Fruit fly (Drosophila melanogaster) ovary, adult (tissue): ENCODE results near the gene fry.

Experiments used
- CG17801 ChIP-seq: fragments of 200-800 bp; optimal IDR thresholded peaks from 2 replicates; lab custom pipeline; 2019; ENCODE audit warnings: missing biosample characterization, mild to moderate bottlenecking, missing genetic modification characterization, moderate library complexity; ENCODE audit not compliant: partially characterized antibody

The fry gene

DNA sequence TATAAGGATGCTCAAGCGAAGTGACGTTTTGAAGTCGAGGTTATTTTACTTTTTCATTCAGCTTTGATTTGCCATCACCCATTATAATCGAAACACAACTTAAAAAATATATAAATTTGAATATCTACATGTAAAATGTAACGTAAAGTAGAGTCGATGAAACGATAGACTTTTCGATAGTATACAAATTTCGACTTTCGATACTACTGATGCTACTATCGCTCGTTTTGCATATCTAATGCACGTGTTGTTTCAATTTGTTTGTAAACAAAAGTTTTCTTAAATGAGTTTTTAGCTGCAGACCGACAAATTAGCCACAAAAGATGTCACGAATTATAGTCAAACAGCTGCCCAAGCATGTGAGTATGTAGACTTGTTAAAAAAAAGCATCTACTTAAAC lies 54.9 kb downstream of the fry start, which contains the start of gene CG3335:
CG3335 (plus strand) TSS at position 224 of the 400 bp plus-strand sequence.
- TF ChIP-seq CG17801 (GFP tag; lab: Kevin White, UChicago), result no peak

DNA sequence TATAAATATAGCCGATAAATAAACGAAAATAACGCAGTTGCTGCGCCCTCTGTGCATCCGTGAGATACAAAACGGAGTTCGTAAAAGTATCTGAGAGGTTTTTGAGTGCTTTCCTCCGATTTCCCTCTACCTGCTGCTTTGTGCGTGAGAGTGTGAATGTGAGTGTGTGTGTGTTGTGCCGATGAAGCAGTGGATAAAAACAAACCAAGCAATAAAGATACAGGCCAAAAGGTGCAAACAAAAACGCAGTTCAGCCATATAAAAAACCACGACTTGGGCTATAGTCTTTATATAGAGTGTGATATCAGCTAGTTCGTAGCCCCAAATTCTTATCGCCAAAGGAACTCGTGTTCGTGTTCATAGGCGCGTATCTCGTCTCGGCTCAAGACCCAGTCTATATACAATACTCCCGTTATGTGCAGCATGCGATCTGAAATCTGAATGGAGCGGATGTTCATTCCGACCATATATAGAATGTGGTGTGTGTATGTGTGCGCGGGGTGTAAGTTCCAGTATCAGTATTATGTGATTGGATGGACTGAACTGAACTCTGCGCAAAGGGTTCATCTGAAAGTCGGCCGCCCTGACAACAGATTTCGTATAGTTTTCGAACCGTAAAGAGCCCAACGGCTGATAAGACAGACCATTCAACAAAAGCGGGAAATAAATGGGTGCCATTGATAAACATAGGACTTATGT lies 63.3 kb downstream of the fry start:
- TF ChIP-seq CG17801 (GFP tag; lab: Kevin White, UChicago), result no peak

DNA sequence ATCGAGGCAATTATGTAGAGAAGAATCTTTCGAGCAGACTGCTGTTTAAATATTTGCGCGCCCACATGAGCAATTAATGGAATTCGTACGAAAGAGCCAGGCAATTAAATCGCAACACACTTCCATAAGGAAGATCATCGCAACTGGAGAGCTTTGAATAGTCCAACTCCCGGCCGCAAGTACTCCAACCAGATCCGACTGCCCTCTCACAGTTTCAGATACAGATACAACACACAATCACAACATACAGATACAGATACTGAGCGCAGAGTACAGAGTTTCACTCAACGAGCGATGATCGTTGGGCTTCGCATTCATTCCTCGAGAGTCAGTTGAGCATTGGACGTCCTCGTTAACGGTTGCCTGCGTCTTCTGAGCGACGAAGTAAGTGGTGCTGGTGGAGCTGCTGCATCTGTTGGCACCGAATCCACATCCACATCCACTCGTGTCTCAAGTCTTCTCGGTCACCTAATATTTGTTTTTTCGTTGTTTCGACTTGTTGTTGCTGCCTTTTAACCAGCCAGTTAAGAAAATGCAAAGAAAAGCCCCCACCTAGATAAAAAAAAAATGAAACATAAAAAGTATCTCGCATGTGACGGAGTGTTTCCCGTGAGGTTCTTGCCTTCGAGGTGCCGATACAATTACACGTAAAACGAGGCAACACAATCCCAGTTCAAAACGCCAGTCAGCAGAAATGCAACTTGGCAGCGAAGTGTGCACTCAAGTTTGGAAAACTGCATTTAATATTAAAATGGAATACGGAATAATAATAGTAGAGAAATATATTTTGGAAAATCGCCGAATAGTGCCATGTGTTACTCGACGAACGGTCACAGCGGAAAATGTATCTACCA lies 64.1 kb downstream of the fry start, which contains the start of gene LanB2:
LanB2 (plus strand) TSS at position 326 of the 854 bp plus-strand sequence.
- TF ChIP-seq CG17801 (GFP tag; lab: Kevin White, UChicago), result no peak

DNA sequence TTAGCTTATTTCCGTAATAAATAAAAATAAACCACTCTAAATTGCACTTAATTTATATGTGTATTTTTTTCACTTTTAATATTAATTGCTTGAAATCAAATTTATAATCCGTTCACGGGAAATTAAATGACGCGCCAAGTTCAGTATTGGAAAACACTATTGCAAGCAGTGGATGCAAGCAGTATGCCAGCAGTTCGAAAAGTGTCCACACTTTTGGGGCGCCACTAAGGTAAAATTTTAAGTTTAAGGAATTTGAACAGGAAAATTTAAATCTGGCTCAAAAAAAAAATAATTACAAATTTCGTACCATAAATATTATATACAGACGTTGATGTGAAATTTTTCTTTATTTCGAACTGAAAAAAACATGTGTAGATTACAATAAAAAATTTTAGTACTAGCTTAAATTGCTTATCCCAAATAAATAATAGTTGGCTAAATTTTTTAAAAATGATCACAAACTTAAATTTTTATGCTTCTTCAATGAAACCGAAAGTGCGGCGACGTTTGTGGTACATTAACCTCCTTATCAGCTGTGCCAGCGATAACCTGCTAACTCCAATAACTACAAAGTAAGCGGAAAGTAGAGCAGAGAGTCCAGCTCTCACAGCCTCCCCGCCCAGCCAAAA lies 64.8 kb downstream of the fry start:
- no peak for TF ChIP-seq CG17801 (GFP tag; lab: Kevin White, UChicago)

DNA sequence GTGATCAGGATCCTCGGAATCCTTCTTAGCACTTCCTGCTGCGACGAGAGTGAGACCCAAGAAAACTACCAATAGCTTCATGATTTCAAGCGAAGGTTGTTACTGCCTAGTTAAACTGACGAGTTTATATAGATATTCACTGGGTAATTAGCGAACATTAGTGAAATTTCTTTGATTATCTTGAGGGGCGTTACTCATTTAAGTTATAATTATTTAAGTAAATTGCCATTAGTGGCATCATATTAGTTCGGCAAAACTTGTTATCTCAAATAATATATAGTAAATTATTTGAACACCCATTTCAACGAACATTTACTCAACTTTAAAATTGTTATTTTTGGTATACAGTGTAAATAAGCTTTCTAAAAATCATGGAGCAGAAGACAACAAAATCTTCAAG lies 77.7 kb downstream of the fry start, which contains the start of the genes CG3088 and CG3306:
CG3088 (minus strand) TSS at position 101 of the 400 bp plus-strand sequence.
CG3306 (plus strand) TSS at position 299 of the 400 bp plus-strand sequence.
- TF ChIP-seq CG17801 (GFP tag; lab: Kevin White, UChicago), result no peak

DNA sequence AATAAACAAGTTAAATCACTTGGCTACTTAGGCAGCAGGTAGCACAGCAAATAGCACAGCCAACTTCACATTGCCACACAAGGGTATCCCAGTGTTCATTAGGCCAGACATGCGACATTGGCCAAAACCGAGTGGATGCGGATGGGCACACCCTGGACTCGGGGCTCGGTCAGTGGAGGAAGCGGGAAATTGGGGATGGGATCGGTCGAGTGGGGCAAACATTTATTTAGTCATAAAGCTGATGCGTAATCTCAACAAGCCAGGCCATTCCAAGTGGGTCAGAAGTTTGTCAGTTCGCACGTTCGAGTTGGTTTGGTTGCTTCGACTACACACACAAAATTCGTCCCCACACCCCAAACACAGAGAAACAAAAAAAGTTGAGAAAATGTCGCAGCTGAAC lies 80.2 kb downstream of the fry start, which contains the start of gene CG3222:
CG3222 (plus strand) TSS at position 301 of the 400 bp plus-strand sequence.
- TF ChIP-seq CG17801 (GFP tag; lab: Kevin White, UChicago), result no peak

DNA sequence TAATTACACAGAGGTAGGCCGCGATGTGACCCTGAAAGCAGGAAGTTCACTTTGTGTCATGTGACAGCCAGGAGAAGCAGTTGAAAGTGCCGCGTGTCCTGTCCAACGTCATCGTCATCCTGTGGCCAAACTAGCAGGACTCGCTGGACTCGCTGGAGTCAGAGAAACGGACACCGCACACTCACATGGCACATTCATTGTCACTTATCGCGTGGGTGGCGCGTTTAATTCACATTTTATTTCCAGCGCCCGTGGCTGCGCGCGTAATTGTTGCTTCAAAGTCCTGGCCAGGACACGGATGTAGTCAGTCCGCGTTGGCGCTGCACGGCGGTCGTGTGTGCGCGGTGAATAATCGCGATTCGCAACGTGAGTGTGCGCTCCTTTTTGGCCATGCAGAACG lies 81.4 kb downstream of the fry start, which contains the start of gene Tmc:
Tmc (plus strand) TSS at position 301 of the 400 bp plus-strand sequence.
- no peak for TF ChIP-seq CG17801 (GFP tag; lab: Kevin White, UChicago)

DNA sequence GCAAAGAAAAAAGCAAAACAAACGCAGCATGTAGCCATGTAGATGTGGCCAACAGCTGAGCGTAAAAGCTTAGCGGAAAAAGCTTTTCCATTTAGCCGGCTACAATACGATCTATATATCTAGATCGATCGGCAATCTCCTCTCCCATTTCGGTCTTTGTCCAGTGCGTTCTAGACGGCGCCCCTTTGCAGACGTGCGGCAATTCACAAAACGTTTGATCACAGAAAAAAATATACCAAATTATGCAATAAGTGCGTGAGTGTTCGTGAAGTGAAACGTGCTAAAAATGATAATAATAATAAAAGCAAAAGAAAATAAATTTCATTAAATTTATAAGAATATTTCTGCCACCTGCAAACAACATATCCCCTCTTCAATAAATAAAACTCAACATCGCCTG lies 95.5 kb downstream of the fry start:
- TF ChIP-seq CG17801 (GFP tag; lab: Kevin White, UChicago), result no peak
